Worm (Caenorhabditis elegans) whole organism, L2 larva: ENCODE measurements around the gene str-45.
A peak's percentile ranks its signal among the peaks of the same experiment; 100 is the strongest.

Experiments used
- C34F6.9 ChIP-seq: fragments of 150-350 bp; optimal IDR thresholded peaks from 2 replicates; lab custom pipeline; 2014; ENCODE audit warnings: missing biosample characterization, missing genetic modification characterization
- F13H6.1 ChIP-seq: sonication (generic microtip); optimal IDR thresholded peaks from 2 replicates; lab custom pipeline; 2016; ENCODE audit warnings: missing genetic modification characterization, missing compliant biosample characterization
- R02D3.7 ChIP-seq: fragments of 150-350 bp; optimal IDR thresholded peaks from 2 replicates; lab custom pipeline; 2014; ENCODE audit warnings: missing biosample characterization, missing genetic modification characterization
- Y55F3AM.14 ChIP-seq: fragments of 200-800 bp; sonication (Bioruptor generic); optimal IDR thresholded peaks from 2 replicates; lab custom pipeline; 2018; ENCODE audit warnings: mild to moderate bottlenecking, missing genetic modification characterization, missing compliant biosample characterization
- ZK546.5 ChIP-seq: sonication (generic microtip); optimal IDR thresholded peaks from 2 replicates; lab custom pipeline; 2017; ENCODE audit warnings: missing biosample characterization, missing genetic modification characterization
- alr-1 ChIP-seq: fragments of 150-350 bp; optimal IDR thresholded peaks from 2 replicates; lab custom pipeline; 2014; ENCODE audit warnings: missing biosample characterization, missing genetic modification characterization
- aly-2 ChIP-seq: fragments of 150-350 bp; optimal IDR thresholded peaks from 2 replicates; lab custom pipeline; 2014; ENCODE audit warnings: missing biosample characterization, missing genetic modification characterization
- ama-1 ChIP-seq: fragments of 150-350 bp; optimal IDR thresholded peaks from 2 replicates; lab custom pipeline; 2018; ENCODE audit warnings: inconsistent platforms
- blmp-1 ChIP-seq: sonication (generic microtip); optimal IDR thresholded peaks from 2 replicates; lab custom pipeline; 2017; ENCODE audit warnings: missing genetic modification characterization, mild to moderate bottlenecking, missing compliant biosample characterization, antibody characterized with exemption, moderate library complexity; ENCODE audit not compliant: insufficient read depth
- ceh-16 ChIP-seq: fragments of 150-350 bp; optimal IDR thresholded peaks from 2 replicates; lab custom pipeline; 2014; ENCODE audit warnings: missing biosample characterization, missing genetic modification characterization
- ceh-82 ChIP-seq: fragments of 150-350 bp; optimal IDR thresholded peaks from 2 replicates; lab custom pipeline; 2014; ENCODE audit warnings: missing biosample characterization, missing genetic modification characterization
- crh-2 ChIP-seq: sonication (generic microtip); optimal IDR thresholded peaks from 2 replicates; lab custom pipeline; 2017; ENCODE audit warnings: missing biosample characterization, missing genetic modification characterization
- dmd-4 ChIP-seq: sonication (generic microtip); optimal IDR thresholded peaks from 2 replicates; lab custom pipeline; 2017; ENCODE audit warnings: missing biosample characterization, missing genetic modification characterization
- egl-27 ChIP-seq: sonication (generic microtip); optimal IDR thresholded peaks from 3 replicates; lab custom pipeline; 2017; ENCODE audit warnings: missing biosample characterization, missing genetic modification reagents, missing genetic modification characterization
- elt-1 ChIP-seq: fragments of 150-350 bp; optimal IDR thresholded peaks from 2 replicates; lab custom pipeline; 2014; ENCODE audit warnings: missing biosample characterization, missing genetic modification characterization
- elt-3 ChIP-seq: sonication (generic microtip); optimal IDR thresholded peaks from 2 replicates; lab custom pipeline; 2017; ENCODE audit warnings: missing biosample characterization, missing genetic modification characterization
- fos-1 ChIP-seq: fragments of 150-350 bp; optimal IDR thresholded peaks from 2 replicates; lab custom pipeline; 2014; ENCODE audit warnings: missing biosample characterization, missing genetic modification characterization
- gmeb-1 ChIP-seq: fragments of 150-350 bp; optimal IDR thresholded peaks from 2 replicates; lab custom pipeline; 2014; ENCODE audit warnings: missing biosample characterization, missing genetic modification characterization
- lin-11 ChIP-seq: fragments of 150-350 bp; sonication (generic microtip); optimal IDR thresholded peaks from 2 replicates; lab custom pipeline; 2014; ENCODE audit warnings: missing biosample characterization, missing genetic modification characterization, inconsistent platforms, mixed read lengths
- lin-13 ChIP-seq: fragments of 150-350 bp; optimal IDR thresholded peaks from 2 replicates; lab custom pipeline; 2014; ENCODE audit warnings: missing biosample characterization, missing genetic modification reagents, missing genetic modification characterization
- lin-39 ChIP-seq: fragments of 150-350 bp; optimal IDR thresholded peaks from 2 replicates; lab custom pipeline; 2014; ENCODE audit warnings: missing biosample characterization, missing genetic modification reagents, missing genetic modification characterization
- lsy-2 ChIP-seq, 2 experiments: fragments of 150-350 bp in 1 of 2; sonication (generic microtip) in 1 of 2; optimal IDR thresholded peaks; 2 replicates each; lab custom pipeline; 2014 to 2017; ENCODE audit warnings: missing biosample characterization in 2 of 2, missing genetic modification characterization in 2 of 2
- mab-5 ChIP-seq: fragments of 150-350 bp; optimal IDR thresholded peaks from 2 replicates; lab custom pipeline; 2014; ENCODE audit warnings: missing biosample characterization, missing genetic modification characterization
- mbf-1 ChIP-seq: sonication (generic microtip); optimal IDR thresholded peaks from 2 replicates; lab custom pipeline; 2017; ENCODE audit warnings: missing biosample characterization, missing genetic modification characterization
- mdl-1 ChIP-seq, 2 experiments: fragments of 150-350 bp in 1 of 2; sonication (generic microtip) in 1 of 2; optimal IDR thresholded peaks; 2 replicates each; lab custom pipeline; 2017; ENCODE audit warnings: missing biosample characterization in 2 of 2, missing genetic modification characterization in 2 of 2
- nhr-10 ChIP-seq: sonication (generic microtip); optimal IDR thresholded peaks from 2 replicates; lab custom pipeline; 2017; ENCODE audit warnings: missing biosample characterization, missing genetic modification characterization
- nhr-11 ChIP-seq: fragments of 150-350 bp; optimal IDR thresholded peaks from 2 replicates; lab custom pipeline; 2014; ENCODE audit warnings: missing biosample characterization, missing genetic modification characterization
- nhr-12 ChIP-seq: fragments of 150-350 bp; optimal IDR thresholded peaks from 2 replicates; lab custom pipeline; 2014; ENCODE audit warnings: missing biosample characterization, missing genetic modification characterization
- nhr-129 ChIP-seq: fragments of 150-350 bp; optimal IDR thresholded peaks from 2 replicates; lab custom pipeline; 2014; ENCODE audit warnings: missing biosample characterization, missing genetic modification characterization
- nhr-21 ChIP-seq: fragments of 150-350 bp; optimal IDR thresholded peaks from 2 replicates; lab custom pipeline; 2014; ENCODE audit warnings: missing biosample characterization, missing genetic modification characterization
- nhr-23 ChIP-seq: fragments of 150-350 bp; optimal IDR thresholded peaks from 2 replicates; lab custom pipeline; 2014; ENCODE audit warnings: missing biosample characterization, missing genetic modification reagents, missing genetic modification characterization
- nhr-237 ChIP-seq: fragments of 150-350 bp; optimal IDR thresholded peaks from 2 replicates; lab custom pipeline; 2014; ENCODE audit warnings: missing biosample characterization, missing genetic modification characterization
- nhr-25 ChIP-seq: fragments of 150-350 bp; sonication (generic microtip); optimal IDR thresholded peaks from 3 replicates; lab custom pipeline; 2014; ENCODE audit warnings: missing biosample characterization, missing genetic modification characterization
- nhr-6 ChIP-seq: fragments of 150-350 bp; optimal IDR thresholded peaks from 2 replicates; lab custom pipeline; 2014; ENCODE audit warnings: missing biosample characterization, missing genetic modification characterization
- nhr-77 ChIP-seq: fragments of 150-350 bp; optimal IDR thresholded peaks from 2 replicates; lab custom pipeline; 2014; ENCODE audit warnings: missing biosample characterization, missing genetic modification characterization
- peb-1 ChIP-seq: fragments of 150-350 bp; optimal IDR thresholded peaks from 2 replicates; lab custom pipeline; 2014; ENCODE audit warnings: missing biosample characterization, missing genetic modification characterization
- sem-4 ChIP-seq: fragments of 150-350 bp; optimal IDR thresholded peaks from 2 replicates; lab custom pipeline; 2014; ENCODE audit warnings: missing biosample characterization, missing genetic modification reagents, missing genetic modification characterization
- skn-1 ChIP-seq: sonication (generic microtip); optimal IDR thresholded peaks from 2 replicates; lab custom pipeline; 2017; ENCODE audit warnings: missing biosample characterization, missing genetic modification characterization
- sma-3 ChIP-seq: sonication (generic microtip); optimal IDR thresholded peaks from 2 replicates; lab custom pipeline; 2016; ENCODE audit warnings: missing genetic modification reagents, missing genetic modification characterization, missing compliant biosample characterization
- sma-9 ChIP-seq, 2 experiments: fragments of 150-350 bp in 1 of 2; sonication (generic microtip) in 1 of 2; optimal IDR thresholded peaks; 2 replicates each; lab custom pipeline; 2014 to 2016; ENCODE audit warnings: missing genetic modification characterization in 2 of 2, mild to moderate bottlenecking in 1 of 2, missing biosample characterization in 1 of 2, missing compliant biosample characterization in 1 of 2, missing genetic modification reagents in 1 of 2, moderate library complexity in 1 of 2
- snpc-4 ChIP-seq: fragments of 150-350 bp; optimal IDR thresholded peaks from 2 replicates; lab custom pipeline; 2014; ENCODE audit warnings: missing biosample characterization, missing genetic modification characterization
- unc-39 ChIP-seq: fragments of 150-350 bp; optimal IDR thresholded peaks from 2 replicates; lab custom pipeline; 2014; ENCODE audit warnings: missing biosample characterization, missing genetic modification characterization
- unc-55 ChIP-seq: fragments of 150-350 bp; sonication (generic microtip); optimal IDR thresholded peaks from 3 replicates; lab custom pipeline; 2014; ENCODE audit warnings: missing biosample characterization, missing genetic modification reagents, missing genetic modification characterization
- unc-62 ChIP-seq: fragments of 150-350 bp; optimal IDR thresholded peaks from 2 replicates; lab custom pipeline; 2014; ENCODE audit warnings: missing biosample characterization, missing genetic modification reagents, missing genetic modification characterization
- zag-1 ChIP-seq: fragments of 150-350 bp; optimal IDR thresholded peaks from 2 replicates; lab custom pipeline; 2014; ENCODE audit warnings: missing biosample characterization, missing genetic modification characterization
- ztf-1 ChIP-seq: fragments of 200-800 bp; sonication (Bioruptor generic); conservative IDR thresholded peaks from 2 replicates; pipeline ENCODE4 v1.3.6; 2022; ENCODE audit warnings: missing genetic modification characterization, missing compliant biosample characterization
- ztf-11 ChIP-seq: sonication (generic microtip); optimal IDR thresholded peaks from 2 replicates; lab custom pipeline; 2017; ENCODE audit warnings: missing biosample characterization, missing genetic modification characterization
- ztf-4 ChIP-seq: fragments of 150-350 bp; optimal IDR thresholded peaks from 2 replicates; lab custom pipeline; 2014; ENCODE audit warnings: missing biosample characterization, missing genetic modification characterization

Gene str-45

ce11 chrV:15190903-15191302 lies 32.1 kb downstream of the str-45 start, which contains the start of gene Y75B12B.11:
Y75B12B.11 (plus strand) TSS chrV:15191296.
- TF ChIP-seq nhr-77 (tag; lab: Kevin White, UChicago), result no peak
- TF ChIP-seq nhr-25 (tag; lab: Kevin White, UChicago), result no peak
- TF ChIP-seq nhr-129 (tag; lab: Kevin White, UChicago), result peak; percentile 88
- no peak for TF ChIP-seq elt-1
- peak; percentile 2 for TF ChIP-seq mab-5 (tag; lab: Kevin White, UChicago)
- TF ChIP-seq egl-27 (tag; lab: Kevin White, UChicago), result peak; percentile 56
- TF ChIP-seq R02D3.7 (tag; lab: Kevin White, UChicago), result no peak
- TF ChIP-seq ZK546.5 (tag; lab: Kevin White, UChicago), result no peak
- TF ChIP-seq crh-2, result peak; percentile 82
- TF ChIP-seq ztf-11 (tag; lab: Kevin White, UChicago), result no peak
- TF ChIP-seq nhr-11 (tag; lab: Kevin White, UChicago), result no peak
- TF ChIP-seq blmp-1 (tag; lab: Kevin White, UChicago), result peak; percentile 32
- no peak for TF ChIP-seq mbf-1
- TF ChIP-seq lin-11 (tag; lab: Kevin White, UChicago), result peak; percentile 66
- TF ChIP-seq lin-13, result peak; percentile 76
- no peak for TF ChIP-seq skn-1 (tag; lab: Kevin White, UChicago)
- TF ChIP-seq peb-1 (tag; lab: Kevin White, UChicago), result no peak
- TF ChIP-seq lsy-2 (tag; optimal IDR thresholded peaks at IDR 0.05; lab: Kevin White, UChicago), result peak; percentile 25 to 63
- no peak for TF ChIP-seq nhr-12 (tag; lab: Kevin White, UChicago)
- no peak for TF ChIP-seq nhr-6
- peak; percentile 67 for TF ChIP-seq fos-1 (tag; lab: Kevin White, UChicago)
- peak; percentile 73 for TF ChIP-seq unc-55 (GFP tag; lab: Kevin White, UChicago)
- TF ChIP-seq lin-39 (tag; lab: Kevin White, UChicago), result no peak
- TF ChIP-seq Y55F3AM.14, result peak; percentile 77
- TF ChIP-seq alr-1 (tag; lab: Kevin White, UChicago), result no peak
- TF ChIP-seq sma-3 (GFP tag; lab: Kevin White, UChicago), result peak; percentile 80
- no peak for TF ChIP-seq mdl-1 (tag; optimal IDR thresholded peaks at IDR 0.05; lab: Kevin White, UChicago)
- peak; percentile 33 for TF ChIP-seq ceh-16 (tag; lab: Kevin White, UChicago)
- no peak for TF ChIP-seq unc-62 (GFP tag; lab: Kevin White, UChicago)
- TF ChIP-seq nhr-23, result no peak
- TF ChIP-seq zag-1 (tag; lab: Kevin White, UChicago), result no peak
- peak; percentile 89 for TF ChIP-seq ama-1 (lab: Kevin White, UChicago)
- TF ChIP-seq unc-39, result no peak
- peak; percentile 81 for TF ChIP-seq nhr-21 (tag; lab: Kevin White, UChicago)
- no peak for TF ChIP-seq nhr-10 (tag; lab: Kevin White, UChicago)
- peak; percentile 76 for TF ChIP-seq gmeb-1 (tag; lab: Kevin White, UChicago)
- TF ChIP-seq nhr-237 (tag; lab: Kevin White, UChicago), result no peak
- peak; percentile 83 for TF ChIP-seq sma-9 (GFP tag; optimal IDR thresholded peaks at IDR 0.05; lab: Kevin White, UChicago)
- TF ChIP-seq sma-9 (tag; optimal IDR thresholded peaks at IDR 0.05; lab: Kevin White, UChicago), result no peak
- TF ChIP-seq dmd-4 (tag; lab: Kevin White, UChicago), result no peak
- TF ChIP-seq F13H6.1 (tag; lab: Kevin White, UChicago), result peak; percentile 69
- TF ChIP-seq elt-3 (tag; lab: Kevin White, UChicago), result no peak
- TF ChIP-seq sem-4, result peak; percentile 75
- peak; percentile 55 for TF ChIP-seq snpc-4 (tag; lab: Kevin White, UChicago)
- TF ChIP-seq aly-2 (tag; lab: Kevin White, UChicago), result no peak
- peak; percentile 70 for TF ChIP-seq ztf-4 (tag; lab: Kevin White, UChicago)
- no peak for TF ChIP-seq ztf-1 (GFP tag; lab: Robert Waterston, UW)
- TF ChIP-seq ceh-82 (tag; lab: Kevin White, UChicago), result no peak
- TF ChIP-seq C34F6.9 (tag; lab: Kevin White, UChicago), result peak; percentile 62
